Fruit fly (Drosophila melanogaster) whole organism, embryonic: Measurements from ENCODE around the gene Mocs1.

ENCODE experiments used
- ATbp ChIP-seq: fragments of 200-800 bp; sonication (Bioruptor generic); optimal IDR thresholded peaks from 2 replicates; lab custom pipeline; 2017; ENCODE audit warnings: missing biosample characterization, mild to moderate bottlenecking, missing genetic modification characterization, missing genetic modification reagents
- Adf1 ChIP-seq: fragments of 200-800 bp; sonication (Bioruptor generic); IDR thresholded peaks from 2 replicates; pipeline ENCODE4 v1.3.6; 2022; ENCODE audit warnings: missing biosample characterization, missing genetic modification characterization
- B-H1 ChIP-seq: fragments of 200-800 bp; sonication (Bioruptor generic); IDR thresholded peaks from 3 replicates; pipeline ENCODE4 v1.3.6; 2022; ENCODE audit warnings: missing biosample characterization, missing genetic modification characterization
- Bgb ChIP-seq: fragments of 200-800 bp; sonication (Bioruptor generic); IDR thresholded peaks from 2 replicates; pipeline ENCODE4 v1.3.6; 2022; ENCODE audit warnings: missing biosample characterization, missing genetic modification characterization; ENCODE audit not compliant: partially characterized antibody
- CG1024 ChIP-seq: fragments of 200-800 bp; sonication (Bioruptor generic); IDR thresholded peaks from 2 replicates; pipeline ENCODE4 v1.3.6; 2022; ENCODE audit warnings: missing biosample characterization, missing genetic modification characterization
- CG10267 ChIP-seq: fragments of 200-800 bp; sonication (Bioruptor generic); optimal IDR thresholded peaks from 2 replicates; lab custom pipeline; 2018; ENCODE audit warnings: missing biosample characterization, mild to moderate bottlenecking, missing genetic modification characterization, moderate library complexity
- CG10565 ChIP-seq: fragments of 200-800 bp; sonication (Bioruptor generic); optimal IDR thresholded peaks from 3 replicates; lab custom pipeline; 2016; ENCODE audit warnings: missing biosample characterization, mild to moderate bottlenecking, missing genetic modification characterization
- CG10979 ChIP-seq: fragments of 200-800 bp; sonication (Bioruptor generic); optimal IDR thresholded peaks from 2 replicates; lab custom pipeline; 2018; ENCODE audit warnings: missing biosample characterization, mild to moderate bottlenecking, missing genetic modification characterization, moderate library complexity
- CG12659 ChIP-seq: fragments of 200-800 bp; sonication (Bioruptor generic); optimal IDR thresholded peaks from 3 replicates; lab custom pipeline; 2017; ENCODE audit warnings: mild to moderate bottlenecking, missing biosample characterization, missing genetic modification reagents, missing genetic modification characterization
- CG14710 ChIP-seq: fragments of 200-800 bp; sonication (Bioruptor generic); optimal IDR thresholded peaks from 3 replicates; lab custom pipeline; 2019; ENCODE audit warnings: missing biosample characterization, mild to moderate bottlenecking, missing genetic modification characterization, moderate library complexity
- CG1647 ChIP-seq: fragments of 200-800 bp; sonication (Bioruptor generic); optimal IDR thresholded peaks from 3 replicates; lab custom pipeline; 2016; ENCODE audit warnings: missing biosample characterization, missing genetic modification characterization
- CG16815 ChIP-seq: fragments of 200-800 bp; sonication (Bioruptor generic); optimal IDR thresholded peaks from 3 replicates; lab custom pipeline; 2017; ENCODE audit warnings: missing biosample characterization, mild to moderate bottlenecking, missing genetic modification characterization
- CG17328 ChIP-seq: fragments of 200-800 bp; sonication (Bioruptor generic); IDR thresholded peaks from 2 replicates; pipeline ENCODE4 v1.3.6; 2022; ENCODE audit warnings: missing biosample characterization, missing genetic modification characterization
- CG17568 ChIP-seq: fragments of 200-800 bp; sonication (Bioruptor generic); optimal IDR thresholded peaks from 2 replicates; lab custom pipeline; 2018; ENCODE audit warnings: missing biosample characterization, mild to moderate bottlenecking, missing genetic modification characterization, moderate library complexity
- CG18262 ChIP-seq: fragments of 200-800 bp; optimal IDR thresholded peaks from 3 replicates; lab custom pipeline; 2019; ENCODE audit warnings: missing biosample characterization, mild to moderate bottlenecking, missing genetic modification characterization, moderate library complexity
- CG18476 ChIP-seq: fragments of 200-800 bp; sonication (Bioruptor generic); optimal IDR thresholded peaks from 2 replicates; lab custom pipeline; 2016; ENCODE audit warnings: missing biosample characterization, mild to moderate bottlenecking, missing genetic modification characterization
- CG30403 ChIP-seq: fragments of 200-800 bp; sonication (Bioruptor generic); optimal IDR thresholded peaks from 3 replicates; lab custom pipeline; 2016; ENCODE audit warnings: missing biosample characterization, missing genetic modification characterization
- CG5245 ChIP-seq: fragments of 200-800 bp; sonication (Bioruptor generic); optimal IDR thresholded peaks from 3 replicates; lab custom pipeline; 2016; ENCODE audit warnings: missing biosample characterization, missing genetic modification characterization
- CG8388 ChIP-seq: fragments of 200-800 bp; sonication (Bioruptor generic); optimal IDR thresholded peaks from 2 replicates; lab custom pipeline; 2019; ENCODE audit warnings: missing biosample characterization, mild to moderate bottlenecking, missing genetic modification characterization, moderate library complexity
- CG8765 ChIP-seq: fragments of 200-800 bp; sonication (Bioruptor generic); IDR thresholded peaks from 2 replicates; pipeline ENCODE4 v1.3.6; 2022; ENCODE audit warnings: missing biosample characterization, missing genetic modification characterization
- CG8944 ChIP-seq: fragments of 200-800 bp; sonication (Bioruptor generic); optimal IDR thresholded peaks from 3 replicates; lab custom pipeline; 2016; ENCODE audit warnings: missing biosample characterization, missing genetic modification characterization
- CG9817 ChIP-seq: fragments of 200-800 bp; sonication (Bioruptor generic); optimal IDR thresholded peaks from 2 replicates; lab custom pipeline; 2018; ENCODE audit warnings: missing biosample characterization, mild to moderate bottlenecking, missing genetic modification characterization, moderate library complexity
- CoRest ChIP-seq: fragments of 200-800 bp; sonication (Bioruptor generic); optimal IDR thresholded peaks from 3 replicates; lab custom pipeline; 2018; ENCODE audit warnings: missing biosample characterization, mild to moderate bottlenecking, missing genetic modification characterization, moderate library complexity
- Dll ChIP-seq: fragments of 200-800 bp; sonication (Bioruptor generic); IDR thresholded peaks from 4 replicates; pipeline ENCODE4 v1.3.6; 2022; ENCODE audit warnings: missing biosample characterization, missing genetic modification characterization; ENCODE audit not compliant: partially characterized antibody
- Doc2 ChIP-seq: fragments of 200-800 bp; sonication (Bioruptor generic); IDR thresholded peaks from 2 replicates; pipeline ENCODE4 v1.3.6; 2022; ENCODE audit warnings: missing biosample characterization, missing genetic modification characterization
- Dref ChIP-seq: fragments of 200-800 bp; sonication (Bioruptor generic); IDR thresholded peaks from 2 replicates; pipeline ENCODE4 v1.3.6; 2022; ENCODE audit warnings: missing biosample characterization, missing genetic modification characterization
- H15 ChIP-seq: fragments of 200-800 bp; sonication (Bioruptor generic); IDR thresholded peaks from 3 replicates; pipeline ENCODE4 v1.3.6; 2022; ENCODE audit warnings: missing biosample characterization, missing genetic modification characterization
- Mad ChIP-seq: fragments of 200-800 bp; sonication (Bioruptor generic); optimal IDR thresholded peaks from 2 replicates; lab custom pipeline; 2016; ENCODE audit warnings: missing biosample characterization, missing genetic modification characterization
- Meics ChIP-seq: fragments of 200-800 bp; sonication (Bioruptor generic); optimal IDR thresholded peaks from 2 replicates; lab custom pipeline; 2017; ENCODE audit warnings: missing biosample characterization, mild to moderate bottlenecking, missing genetic modification characterization
- Pdp1 ChIP-seq, 2 experiments: fragments of 200-800 bp; sonication (Bioruptor generic); optimal IDR thresholded peaks; 3 replicates each; lab custom pipeline; 2016; ENCODE audit warnings: missing biosample characterization in 2 of 2, missing genetic modification characterization in 2 of 2, mild to moderate bottlenecking in 1 of 2, moderate library complexity in 1 of 2
- Usf ChIP-seq: fragments of 200-800 bp; sonication (Bioruptor generic); optimal IDR thresholded peaks from 2 replicates; lab custom pipeline; 2017; ENCODE audit warnings: missing genotype, missing biosample characterization, missing genetic modification characterization
- al ChIP-seq: fragments of 200-800 bp; sonication (Bioruptor generic); IDR thresholded peaks from 2 replicates; pipeline ENCODE4 v1.3.6; 2022; ENCODE audit warnings: missing biosample characterization, missing genetic modification characterization
- ato ChIP-seq: fragments of 200-800 bp; sonication (Bioruptor generic); IDR thresholded peaks from 2 replicates; pipeline ENCODE4 v1.3.6; 2022; ENCODE audit warnings: missing biosample characterization, missing genetic modification characterization; ENCODE audit not compliant: partially characterized antibody
- az2 ChIP-seq: fragments of 200-800 bp; sonication (Bioruptor generic); optimal IDR thresholded peaks from 3 replicates; lab custom pipeline; 2016; ENCODE audit warnings: missing biosample characterization, missing genetic modification characterization
- cg ChIP-seq: fragments of 200-800 bp; sonication (Bioruptor generic); optimal IDR thresholded peaks from 3 replicates; lab custom pipeline; 2019; ENCODE audit warnings: missing biosample characterization, mild to moderate bottlenecking, missing genetic modification characterization, moderate library complexity
- crc ChIP-seq: fragments of 200-800 bp; sonication (Bioruptor generic); optimal IDR thresholded peaks from 2 replicates; lab custom pipeline; 2016; ENCODE audit warnings: missing biosample characterization, missing genetic modification characterization
- cwo ChIP-seq: fragments of 200-800 bp; sonication (Bioruptor generic); optimal IDR thresholded peaks from 3 replicates; lab custom pipeline; 2017; ENCODE audit warnings: missing biosample characterization, missing genetic modification characterization, mild to moderate bottlenecking, moderate library complexity, missing genetic modification reagents
- dan ChIP-seq: fragments of 200-800 bp; sonication (Bioruptor generic); IDR thresholded peaks from 2 replicates; pipeline ENCODE4 v1.3.6; 2022; ENCODE audit warnings: missing biosample characterization, missing genetic modification characterization
- danr ChIP-seq: fragments of 200-800 bp; sonication (Bioruptor generic); IDR thresholded peaks from 2 replicates; pipeline ENCODE4 v1.3.6; 2022; ENCODE audit warnings: missing biosample characterization, missing genetic modification characterization
- esg ChIP-seq: fragments of 200-800 bp; sonication (Bioruptor generic); conservative IDR thresholded peaks from 2 replicates; pipeline ENCODE4 v1.3.6; 2022; ENCODE audit warnings: missing biosample characterization, missing genetic modification characterization
- fd102C ChIP-seq: fragments of 200-800 bp; sonication (Bioruptor generic); optimal IDR thresholded peaks from 2 replicates; lab custom pipeline; 2018; ENCODE audit warnings: missing biosample characterization, mild to moderate bottlenecking, missing genetic modification characterization, moderate library complexity
- jumu ChIP-seq: fragments of 200-800 bp; sonication (Bioruptor generic); optimal IDR thresholded peaks from 3 replicates; lab custom pipeline; 2016; ENCODE audit warnings: missing biosample characterization, missing genetic modification characterization
- peb ChIP-seq: fragments of 200-800 bp; sonication (Bioruptor generic); IDR thresholded peaks from 2 replicates; pipeline ENCODE4 v1.3.6; 2022; ENCODE audit warnings: missing biosample characterization, missing genetic modification characterization
- pnt ChIP-seq: fragments of 200-800 bp; sonication (Bioruptor generic); optimal IDR thresholded peaks from 3 replicates; lab custom pipeline; 2016; ENCODE audit warnings: missing biosample characterization, missing genetic modification characterization
- pros ChIP-seq: fragments of 200-800 bp; sonication (Bioruptor generic); optimal IDR thresholded peaks from 3 replicates; lab custom pipeline; 2019; ENCODE audit warnings: missing biosample characterization, mild to moderate bottlenecking, missing genetic modification characterization, moderate library complexity
- sens ChIP-seq: fragments of 200-800 bp; sonication (Bioruptor generic); peaks from one replicate; lab custom pipeline; 2016; ENCODE audit warnings: missing biosample characterization, missing genetic modification characterization
- trem ChIP-seq: fragments of 200-800 bp; optimal IDR thresholded peaks from 3 replicates; lab custom pipeline; 2019; ENCODE audit warnings: missing biosample characterization, mild to moderate bottlenecking, missing genetic modification characterization, moderate library complexity
- zen2 ChIP-seq: fragments of 200-800 bp; sonication (Bioruptor generic); IDR thresholded peaks from 3 replicates; pipeline ENCODE4 v1.3.6; 2022; ENCODE audit warnings: missing biosample characterization, missing genetic modification characterization; ENCODE audit not compliant: partially characterized antibody
- zf30C ChIP-seq: fragments of 200-800 bp; sonication (Bioruptor generic); optimal IDR thresholded peaks from 3 replicates; lab custom pipeline; 2018; ENCODE audit warnings: missing biosample characterization, mild to moderate bottlenecking, missing genetic modification characterization

The Mocs1 gene

DNA sequence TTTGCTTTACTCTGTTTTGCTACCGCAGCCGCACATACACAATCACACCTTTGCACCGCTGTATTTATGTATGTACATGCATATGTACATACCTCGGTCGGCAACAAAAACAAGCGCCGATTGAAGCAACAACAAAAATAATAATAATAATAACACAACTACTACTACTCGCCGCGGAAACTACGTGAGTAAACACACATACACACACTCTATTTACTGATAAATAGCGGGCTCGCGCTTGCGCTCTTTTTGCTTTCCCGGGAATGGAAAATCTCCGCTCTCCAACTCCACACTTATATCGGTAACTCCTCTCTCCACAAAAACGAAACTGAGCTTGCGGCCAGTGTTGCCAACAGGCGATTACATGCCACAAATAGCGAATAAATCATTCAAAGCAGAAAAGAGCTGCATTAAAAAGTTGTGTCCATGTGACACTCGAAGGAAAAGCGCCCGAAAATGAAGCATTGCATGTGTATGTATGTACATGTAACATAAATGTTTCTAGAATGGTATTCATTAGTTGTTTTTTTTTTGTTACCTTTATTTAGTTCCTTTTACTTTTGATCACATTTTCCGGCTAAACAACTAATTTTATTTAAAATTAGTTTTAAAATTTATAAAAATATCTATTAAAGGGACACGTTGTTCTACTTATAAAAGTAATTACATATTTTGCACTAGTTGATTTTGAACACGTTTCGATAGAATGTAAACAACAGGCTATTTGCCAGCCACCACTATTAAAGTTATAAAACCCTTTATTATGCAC is 48.5 kb downstream of the Mocs1 start (continued):
- TF ChIP-seq CoRest (tag; lab: Kevin White, UChicago), result peak; percentile 46
- TF ChIP-seq zf30C (GFP tag; lab: Kevin White, UChicago), result peak; percentile 51
- TF ChIP-seq CG30403, result peak; percentile 17
- 0 out of 3 replicates have a peak, but pooled peaks have one; percentile 26 for TF ChIP-seq H15
- no peak for TF ChIP-seq Dref (GFP tag; lab: Robert Waterston, UW)
- no peak for TF ChIP-seq Dll (GFP tag; lab: Robert Waterston, UW)
- TF ChIP-seq dan, result no peak
- TF ChIP-seq crc (GFP tag; lab: Kevin White, UChicago), result peak; percentile 64
- peak; percentile 7 for TF ChIP-seq Mad (GFP tag; lab: Kevin White, UChicago)
- TF ChIP-seq CG10979, result peak; percentile 26
- TF ChIP-seq CG12659, result peak; percentile 56
- TF ChIP-seq cwo, result peak; percentile 55
- TF ChIP-seq az2 (GFP tag; lab: Kevin White, UChicago), result peak; percentile 18
- TF ChIP-seq ATbp (GFP tag; lab: Kevin White, UChicago), result peak; percentile 94
- TF ChIP-seq Usf, result no peak
- TF ChIP-seq zen2, result no peak
- no peak for TF ChIP-seq Bgb (GFP tag; lab: Robert Waterston, UW)
- no peak for TF ChIP-seq trem
- peak; percentile 77 for TF ChIP-seq Adf1 (GFP tag; lab: Robert Waterston, UW)
- no peak for TF ChIP-seq Doc2
- TF ChIP-seq CG8388 (GFP tag; lab: Kevin White, UChicago), result peak; percentile 20
- TF ChIP-seq pros (GFP tag; lab: Kevin White, UChicago), result peak; percentile 68
- TF ChIP-seq pnt, result peak; percentile 48
- peak; percentile 69 for TF ChIP-seq CG17328 (GFP tag; lab: Robert Waterston, UW)
- TF ChIP-seq CG8944, result peak; percentile 37
- peak; percentile 55 to 75 for TF ChIP-seq Pdp1 (GFP tag; optimal IDR thresholded peaks at IDR 0.05; lab: Kevin White, UChicago)
- TF ChIP-seq CG14710 (tag; lab: Kevin White, UChicago), result peak; percentile 65
- TF ChIP-seq B-H1 (GFP tag; lab: Robert Waterston, UW), result no peak
- TF ChIP-seq fd102C (GFP tag; lab: Kevin White, UChicago), result peak; percentile 88
- peak; percentile 3 for TF ChIP-seq CG16815 (GFP tag; lab: Kevin White, UChicago)
- peak; percentile 87 for TF ChIP-seq sens (GFP tag; lab: Kevin White, UChicago)
- peak; percentile 74 for TF ChIP-seq Meics (GFP tag; lab: Kevin White, UChicago)
- TF ChIP-seq CG5245, result peak; percentile 45
- TF ChIP-seq CG10565 (GFP tag; lab: Kevin White, UChicago), result no peak
- no peak for TF ChIP-seq ato (GFP tag; lab: Robert Waterston, UW)
- TF ChIP-seq CG10267, result peak; percentile 25
- peak; percentile 46 for TF ChIP-seq CG9817 (tag; lab: Kevin White, UChicago)
- peak; percentile 20; the same call in 1 of the 2 replicates for TF ChIP-seq danr (GFP tag; lab: Robert Waterston, UW)
- TF ChIP-seq CG8765 (GFP tag; lab: Robert Waterston, UW), result no peak
- TF ChIP-seq CG18476 (GFP tag; lab: Kevin White, UChicago), result peak; percentile 46
- TF ChIP-seq peb (GFP tag; lab: Robert Waterston, UW), result no peak
- no peak for TF ChIP-seq esg (GFP tag; lab: Robert Waterston, UW)
- peak; percentile 90 for TF ChIP-seq CG17568 (GFP tag; lab: Kevin White, UChicago)
- TF ChIP-seq al, result no peak
- TF ChIP-seq CG18262 (tag; lab: Kevin White, UChicago), result peak; percentile 30
- peak; percentile 39 for TF ChIP-seq jumu (GFP tag; lab: Kevin White, UChicago)
- TF ChIP-seq CG1647 (GFP tag; lab: Kevin White, UChicago), result peak; percentile 47
- TF ChIP-seq CG1024 (GFP tag; lab: Robert Waterston, UW), result peak; percentile 68; the same call in 1 of the 2 replicates
- TF ChIP-seq cg (GFP tag; lab: Kevin White, UChicago), result peak; percentile 99
